Worm (Caenorhabditis elegans) whole organism, early embryonic: ENCODE results near the gene srx-12.
A peak's percentile ranks its signal among the peaks of the same experiment; 100 is the strongest.

ENCODE experiments used
- B0310.2 ChIP-seq: sonication (generic microtip); optimal IDR thresholded peaks from 2 replicates; lab custom pipeline; 2016; ENCODE audit warnings: mild to moderate bottlenecking, missing genetic modification characterization, missing compliant biosample characterization
- F13C5.2 ChIP-seq: sonication (generic microtip); optimal IDR thresholded peaks from 2 replicates; lab custom pipeline; 2017; ENCODE audit warnings: mild to moderate bottlenecking, missing genetic modification characterization, inconsistent platforms, missing compliant biosample characterization
- aly-1 ChIP-seq: sonication (generic microtip); optimal IDR thresholded peaks from 2 replicates; lab custom pipeline; 2016; ENCODE audit warnings: missing genetic modification characterization, missing compliant biosample characterization
- ama-1 ChIP-seq: fragments of 150-350 bp; optimal IDR thresholded peaks from 2 replicates; lab custom pipeline; 2014
- ceh-13 ChIP-seq: fragments of 200-800 bp; sonication (Bioruptor generic); optimal IDR thresholded peaks from 2 replicates; lab custom pipeline; 2018; ENCODE audit warnings: mild to moderate bottlenecking, missing genetic modification characterization, missing compliant biosample characterization
- ceh-36 ChIP-seq: sonication (generic microtip); optimal IDR thresholded peaks from 2 replicates; lab custom pipeline; 2016; ENCODE audit warnings: missing genetic modification characterization, inconsistent platforms, missing compliant biosample characterization
- ets-7 ChIP-seq: sonication (generic microtip); optimal IDR thresholded peaks from 2 replicates; lab custom pipeline; 2016; ENCODE audit warnings: missing genotype, missing genetic modification characterization, missing compliant biosample characterization
- flt-1 ChIP-seq: fragments of 200-800 bp; sonication (Bioruptor generic); IDR thresholded peaks from 2 replicates; pipeline ENCODE4 v1.3.6; 2022; ENCODE audit warnings: missing genetic modification characterization, missing compliant biosample characterization
- hmbx-1 ChIP-seq: sonication (generic microtip); optimal IDR thresholded peaks from 2 replicates; lab custom pipeline; 2016; ENCODE audit warnings: mild to moderate bottlenecking, missing genetic modification characterization, missing compliant biosample characterization
- hmg-4 ChIP-seq: fragments of 200-800 bp; sonication (Bioruptor generic); optimal IDR thresholded peaks from 2 replicates; lab custom pipeline; 2018; ENCODE audit warnings: mild to moderate bottlenecking, missing genetic modification characterization, missing compliant biosample characterization
- hnd-1 ChIP-seq: sonication (generic microtip); optimal IDR thresholded peaks from 2 replicates; lab custom pipeline; 2016; ENCODE audit warnings: missing genetic modification characterization, missing compliant biosample characterization
- pes-1 ChIP-seq: fragments of 200-800 bp; sonication (Bioruptor generic); IDR thresholded peaks from 2 replicates; pipeline ENCODE4 v1.3.6; 2022; ENCODE audit warnings: missing genetic modification reagents, missing genetic modification characterization, missing compliant biosample characterization
- scrt-1 ChIP-seq: fragments of 200-800 bp; sonication (Bioruptor generic); IDR thresholded peaks from 2 replicates; pipeline ENCODE4 v1.3.6; 2022; ENCODE audit warnings: missing genetic modification characterization, missing compliant biosample characterization
- sea-1 ChIP-seq: fragments of 200-800 bp; sonication (Bioruptor generic); conservative IDR thresholded peaks from 2 replicates; pipeline ENCODE4 v1.3.6; 2022; ENCODE audit warnings: missing genetic modification characterization, missing compliant biosample characterization
- tbx-11 ChIP-seq: fragments of 200-800 bp; sonication (Bioruptor generic); IDR thresholded peaks from 2 replicates; pipeline ENCODE4 v1.3.6; 2022; ENCODE audit warnings: missing genetic modification characterization, missing compliant biosample characterization
- tbx-37 ChIP-seq: fragments of 200-800 bp; sonication (Bioruptor generic); conservative IDR thresholded peaks from 2 replicates; pipeline ENCODE4 v1.3.6; 2022; ENCODE audit warnings: missing genetic modification reagents, missing genetic modification characterization, missing compliant biosample characterization
- tra-4 ChIP-seq: sonication (generic microtip); optimal IDR thresholded peaks from 2 replicates; lab custom pipeline; 2017; ENCODE audit warnings: missing genetic modification characterization, missing compliant biosample characterization

The srx-12 gene

ce11 chrIV:1063058-1063457, 17.3 kb downstream of the srx-12 start:
- no peak for TF ChIP-seq tbx-37
- TF ChIP-seq hnd-1 (tag; lab: Kevin White, UChicago): no peak
- TF ChIP-seq scrt-1 (GFP tag; lab: Robert Waterston, UW): no peak

- TF ChIP-seq hmbx-1 (tag; lab: Kevin White, UChicago): no peak
- TF ChIP-seq scrt-1 (GFP tag; lab: Robert Waterston, UW): no peak
- no peak for TF ChIP-seq tbx-37
- TF ChIP-seq ceh-36 (tag; lab: Kevin White, UChicago): no peak
- TF ChIP-seq tbx-11 (GFP tag; lab: Robert Waterston, UW): no peak
- TF ChIP-seq sea-1: no peak
These were observed 18.6 kb downstream of the srx-12 start for ce11 chrIV:1064289-1064848.

ce11 chrIV:1065569-1065968, 19.8 kb downstream of the srx-12 start:
- TF ChIP-seq tbx-11 (GFP tag; lab: Robert Waterston, UW) (no peak), F13C5.2 (tag; lab: Kevin White, UChicago) (no peak)

DNA sequence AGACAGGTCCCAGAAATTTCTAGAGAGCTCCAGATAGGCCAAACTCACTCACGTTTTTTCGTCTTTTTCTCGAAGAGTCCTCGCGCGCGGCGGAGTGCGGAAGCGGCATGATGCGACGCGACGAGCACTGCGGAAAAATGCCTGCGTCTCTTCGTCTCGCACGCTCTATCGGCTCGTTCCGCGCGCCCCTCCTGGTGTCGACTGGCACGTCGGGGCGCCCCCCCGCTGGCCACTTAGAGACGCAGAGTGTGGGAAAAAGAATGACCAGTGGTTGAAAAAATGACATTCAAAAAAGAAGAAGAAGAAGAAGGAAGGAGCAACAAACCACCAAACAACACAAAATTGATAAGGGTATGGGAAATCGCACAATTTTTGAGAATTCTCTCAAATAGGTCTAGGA, 21.6 kb downstream of the srx-12 start, which contains the start of gene znf-782:
TSS of gene znf-782 (minus strand) at position 96 of the 400 bp plus-strand sequence.
- TF ChIP-seq pes-1 (GFP tag; lab: Robert Waterston, UW): no peak
- no peak for TF ChIP-seq ama-1 (lab: Kevin White, UChicago)
- no peak for TF ChIP-seq tra-4
- TF ChIP-seq hmg-4 (GFP tag; lab: Kevin White, UChicago): peak; percentile 5

DNA sequence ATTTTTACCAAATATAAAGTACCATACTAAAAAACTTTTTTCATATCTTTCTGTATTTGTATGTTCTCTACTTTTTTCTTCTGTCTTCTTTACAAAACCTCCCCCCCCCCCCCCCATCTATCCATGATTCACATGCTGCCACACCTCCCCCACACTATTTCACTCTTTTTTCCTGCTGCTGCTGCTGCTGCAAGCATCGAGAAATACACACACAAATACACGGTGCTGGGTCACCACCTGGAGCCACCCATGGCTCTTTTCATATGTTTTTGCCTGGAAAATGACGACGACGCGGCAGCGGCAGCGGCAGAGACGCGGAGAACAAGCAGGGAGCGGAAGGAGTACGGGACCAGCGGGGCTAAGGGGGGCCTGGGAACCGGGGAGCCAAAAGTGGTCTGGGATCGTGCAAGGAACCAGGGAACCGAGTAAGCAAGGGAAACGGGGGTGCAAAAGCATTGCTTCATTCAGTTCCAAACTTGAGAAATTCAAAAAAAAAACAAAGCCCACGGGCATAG, 23.0 kb downstream of the srx-12 start:
- TF ChIP-seq hmg-4 (GFP tag; lab: Kevin White, UChicago): no peak
- TF ChIP-seq hnd-1 (tag; lab: Kevin White, UChicago): no peak
- no peak for TF ChIP-seq flt-1 (GFP tag; lab: Robert Waterston, UW)
- no peak for TF ChIP-seq ceh-13 (GFP tag; lab: Kevin White, UChicago)
- no peak for TF ChIP-seq pes-1 (GFP tag; lab: Robert Waterston, UW)
- no peak for TF ChIP-seq F13C5.2 (tag; lab: Kevin White, UChicago)
- no peak for TF ChIP-seq scrt-1 (GFP tag; lab: Robert Waterston, UW)
- no peak for TF ChIP-seq tbx-11 (GFP tag; lab: Robert Waterston, UW)
- TF ChIP-seq B0310.2: no peak
- no peak for TF ChIP-seq ama-1 (lab: Kevin White, UChicago)
- TF ChIP-seq sea-1: no peak
- no peak for TF ChIP-seq hmbx-1 (tag; lab: Kevin White, UChicago)
- TF ChIP-seq ets-7: no peak
- TF ChIP-seq tbx-37: no peak
- no peak for TF ChIP-seq tra-4
- no peak for TF ChIP-seq aly-1 (tag; lab: Kevin White, UChicago)

DNA sequence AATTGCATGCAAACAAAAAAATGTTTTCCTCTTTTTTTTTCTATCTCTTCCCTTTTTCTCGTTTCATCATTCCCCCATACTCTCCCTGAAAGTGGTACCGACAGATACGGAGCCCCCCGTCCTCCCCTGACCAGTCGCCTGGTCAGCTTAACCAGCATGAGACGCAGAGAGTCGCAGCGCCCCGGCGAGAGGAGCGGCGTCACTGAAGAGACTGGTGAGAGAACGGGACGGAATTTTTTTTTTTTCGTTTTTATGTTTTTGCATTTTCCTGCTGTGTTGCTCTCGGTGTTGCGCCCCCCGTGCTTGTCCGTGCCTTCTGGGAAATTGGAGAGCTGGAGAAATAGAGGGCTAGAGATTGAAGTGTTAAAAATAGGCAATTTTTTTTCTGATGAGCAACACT, 24.6 kb downstream of the srx-12 start:
- TF ChIP-seq ceh-36 (tag; lab: Kevin White, UChicago) (no peak), aly-1 (tag; lab: Kevin White, UChicago) (no peak), hnd-1 (tag; lab: Kevin White, UChicago) (no peak), hmbx-1 (tag; lab: Kevin White, UChicago) (no peak), flt-1 (GFP tag; lab: Robert Waterston, UW) (no peak), sea-1 (no peak), tbx-11 (GFP tag; lab: Robert Waterston, UW) (no peak), hmg-4 (GFP tag; lab: Kevin White, UChicago) (no peak), pes-1 (GFP tag; lab: Robert Waterston, UW) (no peak), ets-7 (no peak), scrt-1 (GFP tag; lab: Robert Waterston, UW) (no peak), F13C5.2 (tag; lab: Kevin White, UChicago) (no peak)

DNA sequence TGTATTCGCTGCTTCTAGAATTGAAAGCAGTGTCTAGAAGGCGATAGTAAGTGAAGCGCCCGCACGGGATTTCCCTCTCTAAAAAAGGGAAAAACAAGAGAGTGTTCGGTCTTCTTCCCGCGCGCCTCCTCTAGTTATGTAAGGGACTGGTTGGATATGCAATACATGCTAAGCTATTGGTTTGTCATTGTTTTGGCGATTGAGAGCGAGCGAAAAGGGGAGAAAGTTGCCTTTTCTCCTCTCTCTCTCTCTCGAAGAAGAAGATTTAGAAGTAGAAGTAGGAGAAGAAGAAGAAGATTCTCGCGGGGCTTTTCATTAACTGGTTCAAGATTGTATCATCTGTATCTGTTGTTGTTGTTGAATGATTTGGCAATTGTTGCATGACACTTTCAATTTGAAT, 28.3 kb downstream of the srx-12 start:
- TF ChIP-seq hmbx-1 (tag; lab: Kevin White, UChicago) (no peak), B0310.2 (no peak), hnd-1 (tag; lab: Kevin White, UChicago) (no peak), tbx-37 (no peak), flt-1 (GFP tag; lab: Robert Waterston, UW) (no peak)

DNA sequence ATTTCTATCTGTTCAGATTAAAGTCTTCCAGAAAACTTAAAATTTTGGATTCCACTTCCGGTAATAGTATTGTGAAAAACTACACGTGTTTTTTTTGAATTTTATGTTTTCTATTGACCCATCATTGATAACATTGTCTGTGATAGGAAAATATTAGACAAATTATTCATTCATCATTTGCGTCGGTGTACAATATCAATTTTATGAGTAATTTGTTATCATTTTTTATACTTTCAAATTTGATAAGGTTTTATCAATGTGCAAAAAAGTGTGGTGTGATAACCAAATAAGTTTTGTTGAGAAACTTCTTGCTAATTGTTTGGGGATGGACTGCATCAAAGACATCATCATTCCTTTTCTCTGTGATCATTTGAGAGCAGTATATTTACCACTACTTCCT, 29.7 kb downstream of the srx-12 start:
- TF ChIP-seq F13C5.2 (tag; lab: Kevin White, UChicago) (no peak), pes-1 (GFP tag; lab: Robert Waterston, UW) (no peak), ceh-36 (tag; lab: Kevin White, UChicago) (no peak), tra-4 (no peak), flt-1 (GFP tag; lab: Robert Waterston, UW) (no peak), ceh-13 (GFP tag; lab: Kevin White, UChicago) (no peak), aly-1 (tag; lab: Kevin White, UChicago) (no peak), hmg-4 (GFP tag; lab: Kevin White, UChicago) (no peak), sea-1 (no peak), tbx-37 (no peak), scrt-1 (GFP tag; lab: Robert Waterston, UW) (no peak), tbx-11 (GFP tag; lab: Robert Waterston, UW) (no peak), ets-7 (no peak)

ce11 chrIV:1086913-1087312, 41.1 kb downstream of the srx-12 start, which contains the start of gene csn-4:
Gene csn-4 (minus strand): TSS chrIV:1087013.
- TF ChIP-seq tbx-37: no peak
- no peak for TF ChIP-seq ets-7
- no peak for TF ChIP-seq hmbx-1 (tag; lab: Kevin White, UChicago)
- TF ChIP-seq hnd-1 (tag; lab: Kevin White, UChicago): no peak
- TF ChIP-seq B0310.2: no peak
- no peak for TF ChIP-seq pes-1 (GFP tag; lab: Robert Waterston, UW)
- TF ChIP-seq sea-1: no peak
- TF ChIP-seq tbx-11 (GFP tag; lab: Robert Waterston, UW): no peak
- TF ChIP-seq flt-1 (GFP tag; lab: Robert Waterston, UW): no peak
- TF ChIP-seq hmg-4 (GFP tag; lab: Kevin White, UChicago): no peak
- no peak for TF ChIP-seq ama-1 (lab: Kevin White, UChicago)
- TF ChIP-seq ceh-36 (tag; lab: Kevin White, UChicago): no peak
- TF ChIP-seq F13C5.2 (tag; lab: Kevin White, UChicago): no peak
- no peak for TF ChIP-seq ceh-13 (GFP tag; lab: Kevin White, UChicago)
- TF ChIP-seq tra-4: no peak
- no peak for TF ChIP-seq scrt-1 (GFP tag; lab: Robert Waterston, UW)
- no peak for TF ChIP-seq aly-1 (tag; lab: Kevin White, UChicago)
